Worm (Caenorhabditis elegans): Measurements from ENCODE around the gene mdl-1.

Gene mdl-1

ce11 chrX:6743853-6744346 is 1.7 kb downstream of the mdl-1 start (continued):
- TF ChIP-seq Y53G8AR.9 (GFP tag; conservative IDR thresholded peaks at IDR 0.05) (peak; percentile 92), B0035.1 (tag; optimal IDR thresholded peaks at IDR 0.05) (peak; percentile 77), nhr-80 (tag; optimal IDR thresholded peaks at IDR 0.05) (peak; percentile 81), mel-28 (tag; optimal IDR thresholded peaks at IDR 0.05; ENCODE audit: borderline replicate concordance) (peak; percentile 63), gei-17 (GFP tag; optimal IDR thresholded peaks at IDR 0.05) (peak; percentile 88), aptf-2 (GFP tag; conservative IDR thresholded peaks at IDR 0.05) (no peak), lag-1 (GFP tag; IDR thresholded peaks at IDR 0.05) (0 out of 2 replicates have a peak, but pooled peaks have one; percentile 25), F33H1.4 (GFP tag; IDR thresholded peaks at IDR 0.05) (0 out of 2 replicates have a peak, but pooled peaks have one; percentile 23), rcor-1 (GFP tag; IDR thresholded peaks at IDR 0.05) (peak; percentile 54), ZK185.1 (tag; optimal IDR thresholded peaks at IDR 0.05; ENCODE audit: poor library complexity, severe bottlenecking) (peak; percentile 93), egl-18 (GFP tag; IDR thresholded peaks at IDR 0.05) (no peak), athp-1 (tag; optimal IDR thresholded peaks at IDR 0.05) (peak; percentile 45), ceh-40 (GFP tag; IDR thresholded peaks at IDR 0.05) (0 out of 2 replicates have a peak, but pooled peaks have one; percentile 3)

- peak; percentile 56 for TF ChIP-seq ZK185.1 (tag; optimal IDR thresholded peaks at IDR 0.05; ENCODE audit: poor library complexity, severe bottlenecking)
- TF ChIP-seq nhr-90 (tag; optimal IDR thresholded peaks at IDR 0.05): no peak
- 0 out of 2 replicates have a peak, but pooled peaks have one; percentile 5 for TF ChIP-seq lag-1 (GFP tag; IDR thresholded peaks at IDR 0.05)
- peak; percentile 93 for TF ChIP-seq nhr-80 (tag; optimal IDR thresholded peaks at IDR 0.05)
- peak; percentile 12 for TF ChIP-seq ama-1 (optimal IDR thresholded peaks at IDR 0.05)
- TF ChIP-seq ama-1 (GFP tag; optimal IDR thresholded peaks at IDR 0.05): no peak
- no peak for TF ChIP-seq snpc-1.3 (tag; optimal IDR thresholded peaks at IDR 0.05; ENCODE audit: insufficient read depth)
- peak; percentile 42 for TF ChIP-seq dox-1 (GFP tag; IDR thresholded peaks at IDR 0.05)
- no peak for TF ChIP-seq ztf-3 (GFP tag; optimal IDR thresholded peaks at IDR 0.05)
- peak in 1 of 2 experiments; percentile 30 for TF ChIP-seq let-607 (tag; optimal IDR thresholded peaks at IDR 0.05)
These were observed 2.4 kb downstream of the mdl-1 start for ce11 chrX:6744537-6744936.

ce11 chrX:6744978-6745377 is 2.8 kb downstream of the mdl-1 start:
- TF ChIP-seq B0019.2 (GFP tag; conservative IDR thresholded peaks at IDR 0.05): no peak
- 0 out of 2 replicates have a peak, but pooled peaks have one; percentile 26 for TF ChIP-seq zfh-2 (GFP tag; conservative IDR thresholded peaks at IDR 0.05)
- no peak for TF ChIP-seq nhr-90 (tag; optimal IDR thresholded peaks at IDR 0.05)
- 0 out of 2 replicates have a peak, but pooled peaks have one; percentile 23 for TF ChIP-seq pbrm-1 (GFP tag; IDR thresholded peaks at IDR 0.05)
- TF ChIP-seq K12H6.12 (tag; optimal IDR thresholded peaks at IDR 0.05): no peak
- no peak for TF ChIP-seq ceh-27 (GFP tag; optimal IDR thresholded peaks at IDR 0.05)
- TF ChIP-seq cebp-2 (GFP tag; IDR thresholded peaks at IDR 0.05): 0 out of 2 replicates have a peak, but pooled peaks have one; percentile 27
- TF ChIP-seq mcd-1 (GFP tag; IDR thresholded peaks at IDR 0.05): 0 out of 2 replicates have a peak, but pooled peaks have one; percentile 17
- TF ChIP-seq hlh-12 (tag; optimal IDR thresholded peaks at IDR 0.05): no peak
- TF ChIP-seq bed-2 (GFP tag; IDR thresholded peaks at IDR 0.05): no peak
- no peak for TF ChIP-seq attf-6 (GFP tag; IDR thresholded peaks at IDR 0.05)
- TF ChIP-seq die-1 (tag; optimal IDR thresholded peaks at IDR 0.05): no peak

ce11 chrX:6745515-6745914 is 3.4 kb downstream of the mdl-1 start:
- TF ChIP-seq somi-1 (GFP tag; optimal IDR thresholded peaks at IDR 0.05) (peak; percentile 14), xnd-1 (tag; optimal IDR thresholded peaks at IDR 0.05) (no peak)

Measured in whole organism, young adult.